Worm (Caenorhabditis elegans) whole organism, L3 larva: ENCODE results near the gene gcst-1.

Source experiments
- R02D3.7 ChIP-seq: fragments of 150-350 bp; optimal IDR thresholded peaks from 2 replicates; lab custom pipeline; 2014; ENCODE audit warnings: missing biosample characterization, missing genetic modification characterization
- ama-1 ChIP-seq: fragments of 150-350 bp; optimal IDR thresholded peaks from 2 replicates; lab custom pipeline; 2018
- ceh-16 ChIP-seq: sonication (generic microtip); optimal IDR thresholded peaks from 2 replicates; lab custom pipeline; 2017; ENCODE audit warnings: missing biosample characterization, missing genetic modification characterization
- ceh-28 ChIP-seq: fragments of 150-350 bp; optimal IDR thresholded peaks from 2 replicates; lab custom pipeline; 2014; ENCODE audit warnings: missing biosample characterization, missing genetic modification reagents, missing genetic modification characterization
- elt-3 ChIP-seq, 3 experiments: fragments of 150-350 bp in 1 of 3; sonication (generic microtip) in 2 of 3; optimal IDR thresholded peaks; 2 replicates in 2 of 3; 4 replicates in 1 of 3; lab custom pipeline; 2014 to 2017; ENCODE audit warnings: missing biosample characterization in 3 of 3, missing genetic modification characterization in 3 of 3
- fos-1 ChIP-seq: fragments of 150-350 bp; optimal IDR thresholded peaks from 2 replicates; lab custom pipeline; 2014; ENCODE audit warnings: missing biosample characterization, missing genetic modification characterization
- lin-39 ChIP-seq: fragments of 150-350 bp; optimal IDR thresholded peaks from 2 replicates; lab custom pipeline; 2018; ENCODE audit warnings: missing biosample characterization, missing genetic modification reagents, missing genetic modification characterization
- mml-1 ChIP-seq: fragments of 150-350 bp; sonication (generic microtip); optimal IDR thresholded peaks from 3 replicates; lab custom pipeline; 2014; ENCODE audit warnings: missing biosample characterization, missing genetic modification characterization
- nfya-1 ChIP-seq: sonication (generic microtip); optimal IDR thresholded peaks from 2 replicates; lab custom pipeline; 2017; ENCODE audit warnings: missing genetic modification characterization, mild to moderate bottlenecking, missing compliant biosample characterization, antibody characterized with exemption, moderate library complexity; ENCODE audit not compliant: insufficient read depth
- pqm-1 ChIP-seq: fragments of 150-350 bp; optimal IDR thresholded peaks from 2 replicates; lab custom pipeline; 2017; ENCODE audit warnings: missing biosample characterization, missing genetic modification characterization, inconsistent platforms

ce11 chrV:5717237-5717935 lies 4.7 kb downstream of the gcst-1 start, which contains the start of gene rga-3:
- TF ChIP-seq mml-1 (tag; lab: Kevin White, UChicago) (no peak), lin-39 (no peak), elt-3 (tag; optimal IDR thresholded peaks at IDR 0.05; lab: Kevin White, UChicago) (no peak), ceh-16 (tag; lab: Kevin White, UChicago) (no peak), nfya-1 (tag; lab: Kevin White, UChicago) (no peak), pqm-1 (tag; lab: Kevin White, UChicago) (no peak), ceh-28 (no peak), fos-1 (no peak), ama-1 (lab: Kevin White, UChicago) (no peak), R02D3.7 (no peak)
